Worm (Caenorhabditis elegans): ENCODE data around the gene sri-51.
"Not testable (repeated sequence)": the region's sequence is repeated elsewhere in the genome, so short reads cannot be mapped to it uniquely, and the experiment has no call there.

Gene sri-51

ce11 chrII:3191544-3191943 lies 7.4 kb downstream of the sri-51 start, which contains the start of gene Y27F2A.9:
TSS of gene Y27F2A.9 (minus strand) at chrII:3191644.
- not testable (repeated sequence) for TF ChIP-seq sptf-1, unc-39, nhr-28 (tag; optimal IDR thresholded peaks at IDR 0.05)

ce11 chrII:3189038-3189437 lies 9.9 kb downstream of the sri-51 start, which contains the start of gene Y27F2A.11:
TSS of gene Y27F2A.11 (plus strand) at chrII:3189338.
- TF ChIP-seq mep-1 (tag; optimal IDR thresholded peaks at IDR 0.05); bed-3 (GFP tag; optimal IDR thresholded peaks at IDR 0.05); sem-2 (GFP tag; optimal IDR thresholded peaks at IDR 0.05): not testable (repeated sequence)

ce11 chrII:3185848-3186247 lies 13.1 kb downstream of the sri-51 start:
- TF ChIP-seq snpc-4 (tag; optimal IDR thresholded peaks at IDR 0.05) = no peak
- TF ChIP-seq mls-2 (tag; optimal IDR thresholded peaks at IDR 0.05) = no peak
- TF ChIP-seq nhr-2 (tag; optimal IDR thresholded peaks at IDR 0.05) = no peak
- no peak for TF ChIP-seq ham-2 (GFP tag; optimal IDR thresholded peaks at IDR 0.05)
- TF ChIP-seq drap-1 (GFP tag; optimal IDR thresholded peaks at IDR 0.05) = no peak
- TF ChIP-seq ceh-83 (GFP tag; optimal IDR thresholded peaks at IDR 0.05) = no peak
- no peak for TF ChIP-seq cnd-1 (tag; optimal IDR thresholded peaks at IDR 0.05)
- TF ChIP-seq lin-13 (tag; optimal IDR thresholded peaks at IDR 0.05) = no peak
- no peak for TF ChIP-seq sem-2 (GFP tag; optimal IDR thresholded peaks at IDR 0.05)
- no peak for TF ChIP-seq ceh-43 (GFP tag; optimal IDR thresholded peaks at IDR 0.05)
- TF ChIP-seq M03D4.4 (tag; optimal IDR thresholded peaks at IDR 0.05) = no peak
- no peak for TF ChIP-seq ceh-39 (tag; optimal IDR thresholded peaks at IDR 0.05)
- no peak for TF ChIP-seq lin-32 (GFP tag; optimal IDR thresholded peaks at IDR 0.05)
- no peak for TF ChIP-seq pha-4 (tag; optimal IDR thresholded peaks at IDR 0.05)
- TF ChIP-seq sptf-1 (tag; optimal IDR thresholded peaks at IDR 0.05) = no peak
- TF ChIP-seq mep-1 (tag; optimal IDR thresholded peaks at IDR 0.05) = no peak
- TF ChIP-seq tbx-8 (GFP tag; optimal IDR thresholded peaks at IDR 0.05) = no peak

ce11 chrII:3184858-3185257 lies 14.0 kb downstream of the sri-51 start, which contains the start of gene sri-78:
TSS of gene sri-78 (plus strand) at chrII:3185158.
- TF ChIP-seq flh-1 (GFP tag; optimal IDR thresholded peaks at IDR 0.05); hlh-1 (tag; optimal IDR thresholded peaks at IDR 0.05); elt-3 (tag; optimal IDR thresholded peaks at IDR 0.05): not testable (repeated sequence)

ce11 chrII:3183300-3183840 lies 15.5 kb downstream of the sri-51 start, which contains the start of the genes Y27F2A.6 and Y27F2A.8:
TSS of gene Y27F2A.6 (minus strand) at chrII:3183400.
TSS of gene Y27F2A.8 (plus strand) at chrII:3183790.
- not testable (repeated sequence) for TF ChIP-seq ceh-43, ham-2, bed-3 (GFP tag; optimal IDR thresholded peaks at IDR 0.05)

DNA sequence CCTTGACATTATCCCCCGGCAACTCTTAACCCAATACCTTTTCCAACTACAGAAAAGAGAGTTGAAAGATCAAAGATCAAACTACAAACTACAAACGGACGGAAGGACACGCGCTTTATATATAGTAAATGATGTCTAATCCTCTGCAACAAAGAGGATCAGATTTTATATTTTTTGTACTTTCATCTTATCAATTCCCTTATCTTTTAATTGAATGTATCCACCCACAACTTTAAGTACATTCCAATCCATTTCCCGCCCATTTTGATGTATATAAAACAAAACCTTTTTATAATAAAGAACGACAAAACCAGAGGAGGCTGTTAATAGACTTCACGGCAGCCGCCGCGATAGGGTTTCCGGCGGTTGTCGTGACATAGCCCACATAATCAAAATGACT lies 21.2 kb downstream of the sri-51 start, which contains the start of gene sri-40:
TSS of gene sri-40 (plus strand) at position 301 of the 400 bp plus-strand sequence.
- TF ChIP-seq elt-1 (tag; optimal IDR thresholded peaks at IDR 0.05; ENCODE audit: borderline replicate concordance, insufficient read depth); hlh-1 (tag; optimal IDR thresholded peaks at IDR 0.05); nhr-237 (tag; optimal IDR thresholded peaks at IDR 0.05): not testable (repeated sequence)

DNA sequence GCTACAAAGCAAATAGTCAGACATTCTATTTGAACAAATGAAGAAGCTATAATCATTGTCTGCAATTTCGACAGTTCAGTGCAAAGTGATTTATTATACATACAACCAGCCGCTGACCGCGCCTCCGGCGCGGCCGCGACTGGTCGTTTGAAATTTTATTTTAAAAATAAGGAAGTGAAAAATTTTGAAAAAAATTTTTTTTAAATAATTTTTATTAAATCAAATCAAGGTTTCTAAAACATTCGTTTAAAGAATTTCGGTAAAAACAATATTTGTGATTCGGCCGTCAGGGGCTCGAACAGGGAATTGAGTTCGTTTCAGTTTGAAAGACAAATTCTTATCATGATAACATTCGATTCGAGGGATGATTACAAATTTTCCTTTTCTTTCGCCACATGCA lies 26.7 kb downstream of the sri-51 start, which contains the start of gene Y27F2A.10:
TSS of gene Y27F2A.10 (minus strand) at position 101 of the 400 bp plus-strand sequence.
- no peak for TF ChIP-seq zip-8 (tag; optimal IDR thresholded peaks at IDR 0.05)
- TF ChIP-seq pha-4 (tag; optimal IDR thresholded peaks at IDR 0.05) = no peak
- TF ChIP-seq ceh-83 (GFP tag; optimal IDR thresholded peaks at IDR 0.05) = no peak
- no peak for TF ChIP-seq bed-3 (GFP tag; optimal IDR thresholded peaks at IDR 0.05)
- no peak for TF ChIP-seq drap-1 (GFP tag; optimal IDR thresholded peaks at IDR 0.05)
- no peak for TF ChIP-seq unc-39 (tag; optimal IDR thresholded peaks at IDR 0.05)
- TF ChIP-seq tbx-8 (GFP tag; optimal IDR thresholded peaks at IDR 0.05) = no peak
- no peak for TF ChIP-seq ceh-39 (tag; optimal IDR thresholded peaks at IDR 0.05)
- TF ChIP-seq ceh-43 (GFP tag; optimal IDR thresholded peaks at IDR 0.05) = no peak
- TF ChIP-seq nhr-76 (tag; optimal IDR thresholded peaks at IDR 0.05) = no peak

Measured in whole organism, mixed stage, embryonic.